Fruit fly (Drosophila melanogaster) whole organism, embryonic: ENCODE results near the gene Pgd.

ENCODE experiments used
- Ada2b ChIP-seq: fragments of 200-800 bp; sonication (Bioruptor generic); IDR thresholded peaks from 2 replicates; pipeline ENCODE4 v1.3.6; 2022; ENCODE audit warnings: missing biosample characterization, missing genetic modification characterization
- CG10543 ChIP-seq: fragments of 200-800 bp; sonication (Bioruptor generic); optimal IDR thresholded peaks from 3 replicates; lab custom pipeline; 2017; ENCODE audit warnings: missing biosample characterization, mild to moderate bottlenecking, missing genetic modification characterization, moderate library complexity
- CG11093 ChIP-seq: fragments of 200-800 bp; sonication (Bioruptor generic); IDR thresholded peaks from 3 replicates; pipeline ENCODE4 v1.3.6; 2022; ENCODE audit warnings: missing biosample characterization, missing genetic modification characterization
- CG13424 ChIP-seq: fragments of 200-800 bp; sonication (Bioruptor generic); optimal IDR thresholded peaks from 2 replicates; lab custom pipeline; 2019; ENCODE audit warnings: missing biosample characterization, mild to moderate bottlenecking, missing genetic modification characterization, moderate library complexity
- CG14014 ChIP-seq: fragments of 200-800 bp; sonication (Bioruptor generic); IDR thresholded peaks from 2 replicates; pipeline ENCODE4 v1.3.6; 2022; ENCODE audit warnings: missing biosample characterization, missing genetic modification characterization
- CG14441 ChIP-seq: fragments of 200-800 bp; sonication (Bioruptor generic); IDR thresholded peaks from 2 replicates; pipeline ENCODE4 v1.3.6; 2022; ENCODE audit warnings: missing biosample characterization, missing genetic modification characterization
- CG14667 ChIP-seq: fragments of 200-800 bp; sonication (Bioruptor generic); IDR thresholded peaks from 2 replicates; pipeline ENCODE4 v1.3.6; 2022; ENCODE audit warnings: missing biosample characterization, missing genetic modification characterization
- CG15073 ChIP-seq: fragments of 200-800 bp; sonication (Bioruptor generic); optimal IDR thresholded peaks from 2 replicates; lab custom pipeline; 2016; ENCODE audit warnings: missing biosample characterization, missing genetic modification characterization
- CG1529 ChIP-seq: fragments of 200-800 bp; sonication (Bioruptor generic); optimal IDR thresholded peaks from 3 replicates; lab custom pipeline; 2018; ENCODE audit warnings: missing biosample characterization, missing genetic modification characterization
- CG16779 ChIP-seq: fragments of 200-800 bp; sonication (Bioruptor generic); IDR thresholded peaks from 2 replicates; pipeline ENCODE4 v1.3.6; 2022; ENCODE audit warnings: missing biosample characterization, missing genetic modification characterization
- CG31365 ChIP-seq: fragments of 200-800 bp; sonication (Bioruptor generic); optimal IDR thresholded peaks from 2 replicates; lab custom pipeline; 2018; ENCODE audit warnings: missing biosample characterization, mild to moderate bottlenecking, missing genetic modification characterization
- CG4424 ChIP-seq: fragments of 200-800 bp; sonication (Bioruptor generic); optimal IDR thresholded peaks from 3 replicates; lab custom pipeline; 2016; ENCODE audit warnings: missing biosample characterization, missing genetic modification characterization
- CG4854 ChIP-seq: fragments of 200-800 bp; sonication (Bioruptor generic); optimal IDR thresholded peaks from 2 replicates; lab custom pipeline; 2016; ENCODE audit warnings: missing biosample characterization, missing genetic modification characterization, inconsistent platforms
- CG6654 ChIP-seq: fragments of 200-800 bp; sonication (Bioruptor generic); optimal IDR thresholded peaks from 2 replicates; lab custom pipeline; 2017; ENCODE audit warnings: missing biosample characterization, mild to moderate bottlenecking, missing genetic modification characterization
- CG6689 ChIP-seq: fragments of 200-800 bp; sonication (Bioruptor generic); IDR thresholded peaks from 2 replicates; pipeline ENCODE4 v1.3.6; 2022; ENCODE audit warnings: missing biosample characterization, missing genetic modification characterization
- CG7987 ChIP-seq: fragments of 200-800 bp; sonication (Bioruptor generic); optimal IDR thresholded peaks from 2 replicates; lab custom pipeline; 2018; ENCODE audit warnings: missing biosample characterization, mild to moderate bottlenecking, missing genetic modification characterization, moderate library complexity
- CG9609 ChIP-seq: fragments of 200-800 bp; sonication (Bioruptor generic); optimal IDR thresholded peaks from 3 replicates; lab custom pipeline; 2016; ENCODE audit warnings: missing biosample characterization, missing genetic modification characterization
- CG9727 ChIP-seq: fragments of 200-800 bp; sonication (Bioruptor generic); optimal IDR thresholded peaks from 3 replicates; lab custom pipeline; 2017; ENCODE audit warnings: missing biosample characterization, mild to moderate bottlenecking, missing genetic modification characterization
- CrebB ChIP-seq: fragments of 200-800 bp; sonication (Bioruptor generic); optimal IDR thresholded peaks from 3 replicates; lab custom pipeline; 2018; ENCODE audit warnings: missing biosample characterization, mild to moderate bottlenecking, missing genetic modification characterization
- ERR ChIP-seq: fragments of 200-800 bp; sonication (Bioruptor generic); optimal IDR thresholded peaks from 2 replicates; lab custom pipeline; 2016; ENCODE audit warnings: missing biosample characterization, missing genetic modification characterization
- HLH3B ChIP-seq: fragments of 200-800 bp; sonication (Bioruptor generic); IDR thresholded peaks from 2 replicates; pipeline ENCODE4 v1.3.6; 2022; ENCODE audit warnings: missing biosample characterization, missing genetic modification characterization
- Hsf ChIP-seq: fragments of 200-800 bp; sonication (Bioruptor generic); optimal IDR thresholded peaks from 3 replicates; lab custom pipeline; 2016; ENCODE audit warnings: missing biosample characterization, missing genetic modification characterization
- Jarid2 ChIP-seq: fragments of 200-800 bp; sonication (Bioruptor generic); optimal IDR thresholded peaks from 3 replicates; lab custom pipeline; 2017; ENCODE audit warnings: mild to moderate bottlenecking, missing biosample characterization, missing genetic modification reagents, missing genetic modification characterization
- Lpt ChIP-seq: fragments of >200 bp; optimal IDR thresholded peaks from 2 replicates; lab custom pipeline; 2018; ENCODE audit warnings: missing biosample characterization, missing genetic modification characterization
- Med ChIP-seq: fragments of 200-800 bp; sonication (Bioruptor generic); peaks from one replicate; lab custom pipeline; 2016; ENCODE audit warnings: missing biosample characterization, missing genetic modification characterization, mild to moderate bottlenecking, inconsistent platforms, moderate library complexity
- NfI ChIP-seq: fragments of 200-800 bp; sonication (Bioruptor generic); optimal IDR thresholded peaks from 3 replicates; lab custom pipeline; 2018; ENCODE audit warnings: missing biosample characterization, mild to moderate bottlenecking, missing genetic modification characterization, moderate library complexity
- Ptx1 ChIP-seq: fragments of 200-800 bp; sonication (Bioruptor generic); IDR thresholded peaks from 2 replicates; pipeline ENCODE4 v1.3.6; 2022; ENCODE audit warnings: missing biosample characterization, missing genetic modification characterization
- Rfx ChIP-seq: fragments of 200-800 bp; sonication (Bioruptor generic); IDR thresholded peaks from 2 replicates; pipeline ENCODE4 v1.3.6; 2022; ENCODE audit warnings: missing biosample characterization, missing genetic modification characterization
- Stat92E ChIP-seq, 3 experiments: fragments of >200 bp in 2 of 3; fragments of 200-800 bp in 1 of 3; sonication (Bioruptor generic) in 1 of 3; optimal IDR thresholded peaks; 2 replicates each; lab custom pipeline; 2017 to 2019; ENCODE audit warnings: missing biosample characterization in 3 of 3, missing genetic modification characterization in 3 of 3, mild to moderate bottlenecking in 1 of 3, moderate library complexity in 1 of 3
- Xbp1 ChIP-seq: fragments of 200-800 bp; sonication (Bioruptor generic); optimal IDR thresholded peaks from 3 replicates; lab custom pipeline; 2016; ENCODE audit warnings: missing biosample characterization, mild to moderate bottlenecking, missing genetic modification characterization
- bab2 ChIP-seq: fragments of 200-800 bp; sonication (Bioruptor generic); optimal IDR thresholded peaks from 2 replicates; lab custom pipeline; 2016; ENCODE audit warnings: missing biosample characterization, missing genetic modification characterization
- bowl ChIP-seq: fragments of 200-800 bp; sonication (Bioruptor generic); IDR thresholded peaks from 2 replicates; pipeline ENCODE4 v1.3.6; 2022; ENCODE audit warnings: missing biosample characterization, missing genetic modification characterization
- cato ChIP-seq: fragments of 200-800 bp; sonication (Bioruptor generic); optimal IDR thresholded peaks from 2 replicates; lab custom pipeline; 2016; ENCODE audit warnings: missing biosample characterization, missing genetic modification characterization, borderline replicate concordance
- croc ChIP-seq: fragments of 200-800 bp; sonication (Bioruptor generic); conservative IDR thresholded peaks from 3 replicates; pipeline ENCODE4 v1.3.6; 2022; ENCODE audit warnings: missing biosample characterization, missing genetic modification characterization
- en ChIP-seq: fragments of 200-800 bp; sonication (Bioruptor generic); optimal IDR thresholded peaks from 2 replicates; lab custom pipeline; 2016; ENCODE audit warnings: missing biosample characterization, missing genetic modification characterization
- gem ChIP-seq: fragments of 200-800 bp; sonication (Bioruptor generic); optimal IDR thresholded peaks from 2 replicates; lab custom pipeline; 2019; ENCODE audit warnings: missing biosample characterization, mild to moderate bottlenecking, missing genetic modification characterization, moderate library complexity
- grn ChIP-seq: fragments of 200-800 bp; sonication (Bioruptor generic); optimal IDR thresholded peaks from 3 replicates; lab custom pipeline; 2017; ENCODE audit warnings: missing biosample characterization, missing genetic modification characterization
- hkb ChIP-seq, 2 experiments: fragments of 200-800 bp in 1 of 2; fragments of >200 bp in 1 of 2; sonication (Bioruptor generic) in 1 of 2; IDR thresholded peaks in 1 of 2; optimal IDR thresholded peaks in 1 of 2; 2 replicates each; pipeline versions ENCODE4 v1.3.6 to Lab custom; 2017 to 2022; ENCODE audit warnings: missing biosample characterization in 1 of 2, missing genetic modification characterization in 1 of 2
- lov ChIP-seq, 2 experiments: fragments of 200-800 bp in 1 of 2; fragments of >200 bp in 1 of 2; sonication (Bioruptor generic) in 1 of 2; IDR thresholded peaks in 1 of 2; optimal IDR thresholded peaks in 1 of 2; 2 replicates in 1 of 2; 3 replicates in 1 of 2; pipeline versions ENCODE4 v1.3.6 to Lab custom; 2017 to 2022; ENCODE audit warnings: missing biosample characterization in 1 of 2, missing genetic modification characterization in 1 of 2
- pb ChIP-seq: fragments of 200-800 bp; sonication (Bioruptor generic); optimal IDR thresholded peaks from 3 replicates; lab custom pipeline; 2016; ENCODE audit warnings: missing biosample characterization, missing genetic modification characterization
- pho ChIP-seq: fragments of 200-800 bp; sonication (Bioruptor generic); optimal IDR thresholded peaks from 2 replicates; lab custom pipeline; 2016; ENCODE audit warnings: missing biosample characterization, missing genetic modification characterization
- pros ChIP-seq: fragments of 200-800 bp; sonication (Bioruptor generic); optimal IDR thresholded peaks from 3 replicates; lab custom pipeline; 2019; ENCODE audit warnings: missing biosample characterization, mild to moderate bottlenecking, missing genetic modification characterization, moderate library complexity
- salm ChIP-seq: fragments of 200-800 bp; sonication (Bioruptor generic); optimal IDR thresholded peaks from 2 replicates; lab custom pipeline; 2018; ENCODE audit warnings: missing biosample characterization, mild to moderate bottlenecking, missing genetic modification characterization
- schlank ChIP-seq: fragments of 200-800 bp; sonication (Bioruptor generic); optimal IDR thresholded peaks from 2 replicates; lab custom pipeline; 2018; ENCODE audit warnings: missing biosample characterization, mild to moderate bottlenecking, missing genetic modification characterization
- sug ChIP-seq: fragments of 200-800 bp; optimal IDR thresholded peaks from 2 replicates; lab custom pipeline; 2019; ENCODE audit warnings: missing biosample characterization, mild to moderate bottlenecking, missing genetic modification characterization, moderate library complexity
- tgo ChIP-seq: fragments of 200-800 bp; sonication (Bioruptor generic); IDR thresholded peaks from 3 replicates; pipeline ENCODE4 v1.3.6; 2022; ENCODE audit warnings: missing biosample characterization, missing genetic modification characterization
- tin ChIP-seq: fragments of 200-800 bp; sonication (Bioruptor generic); optimal IDR thresholded peaks from 3 replicates; lab custom pipeline; 2016; ENCODE audit warnings: missing biosample characterization, missing genetic modification characterization
- zf30C ChIP-seq: fragments of 200-800 bp; sonication (Bioruptor generic); optimal IDR thresholded peaks from 3 replicates; lab custom pipeline; 2018; ENCODE audit warnings: missing biosample characterization, mild to moderate bottlenecking, missing genetic modification characterization

The Pgd gene

DNA sequence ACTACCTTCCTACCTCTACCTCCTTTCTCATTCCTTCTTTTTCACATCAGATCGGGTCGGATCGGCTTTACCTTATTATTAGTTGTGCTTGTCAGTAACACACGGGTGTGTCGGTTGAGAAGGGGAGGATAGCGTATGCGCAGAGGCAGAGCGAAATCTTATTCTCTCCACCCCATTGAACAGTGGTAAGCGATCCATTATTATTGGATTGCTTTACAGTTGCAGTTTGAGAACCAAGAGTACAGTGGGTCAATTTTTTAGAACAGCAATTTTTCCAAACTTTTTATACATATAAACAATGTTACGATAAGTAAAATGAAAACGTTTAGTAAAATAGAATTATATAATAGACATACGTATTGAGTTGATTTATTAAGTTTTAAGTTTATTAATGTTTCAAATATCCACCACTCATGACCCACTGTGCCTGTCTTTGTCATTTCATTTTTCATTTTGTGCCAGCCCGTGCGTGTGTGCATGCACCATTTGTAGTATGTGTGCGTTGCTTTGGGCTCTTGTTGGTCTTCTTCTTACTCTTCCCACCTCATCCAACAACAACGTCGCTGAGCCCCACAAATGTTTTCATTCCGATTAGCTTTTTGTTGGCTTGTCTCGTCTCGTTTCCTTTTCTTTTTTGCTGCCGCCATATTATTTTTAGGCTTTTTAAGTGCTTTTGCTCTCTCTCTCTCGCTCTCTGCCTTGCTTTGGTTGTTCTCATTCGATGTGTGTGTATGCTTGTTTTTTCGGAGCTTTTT, 7.2 kb upstream of the Pgd start (continued):
- TF ChIP-seq CG14441: peak; percentile 98
- no peak for TF ChIP-seq lov (optimal IDR thresholded peaks at IDR 0.05; lab: Kevin White, UChicago)
- peak; percentile 96 for TF ChIP-seq lov (GFP tag; IDR thresholded peaks at IDR 0.05; lab: Robert Waterston, UW)
- peak; percentile 93 for TF ChIP-seq CG31365
- peak; percentile 99 for TF ChIP-seq CG11093 (GFP tag; lab: Robert Waterston, UW)
- TF ChIP-seq Xbp1 (GFP tag; lab: Kevin White, UChicago): peak; percentile 98
- TF ChIP-seq sug (tag; lab: Kevin White, UChicago): peak; percentile 98
- peak; percentile 89 for TF ChIP-seq CG15073
- TF ChIP-seq Lpt (GFP tag; lab: Kevin White, UChicago): no peak
- peak; percentile 99 for TF ChIP-seq HLH3B (GFP tag; lab: Robert Waterston, UW)
- peak; percentile 98 for TF ChIP-seq schlank (tag; lab: Kevin White, UChicago)
- peak; percentile 99 for TF ChIP-seq CrebB (tag; lab: Kevin White, UChicago)
- peak; percentile 95 for TF ChIP-seq CG16779
- peak; percentile 98 for TF ChIP-seq tin
- peak; percentile 99 for TF ChIP-seq Rfx
- TF ChIP-seq CG13424 (tag; lab: Kevin White, UChicago): peak; percentile 100
- peak; percentile 79 for TF ChIP-seq bab2 (GFP tag; lab: Kevin White, UChicago)
- peak; percentile 99 for TF ChIP-seq salm (tag; lab: Kevin White, UChicago)
- TF ChIP-seq CG9609 (GFP tag; lab: Kevin White, UChicago): peak; percentile 91
- peak; percentile 91 for TF ChIP-seq en (GFP tag; lab: Kevin White, UChicago)
- TF ChIP-seq Ptx1 (GFP tag; lab: Robert Waterston, UW): peak; percentile 99
- peak; percentile 95 for TF ChIP-seq CG6654
- peak; percentile 14 for TF ChIP-seq hkb (optimal IDR thresholded peaks at IDR 0.05; lab: Kevin White, UChicago)
- peak; percentile 99 for TF ChIP-seq hkb (GFP tag; IDR thresholded peaks at IDR 0.05; lab: Robert Waterston, UW)
- TF ChIP-seq pros (GFP tag; lab: Kevin White, UChicago): peak; percentile 99
- TF ChIP-seq pho (GFP tag; lab: Kevin White, UChicago): peak; percentile 96
- TF ChIP-seq CG9727 (GFP tag; lab: Kevin White, UChicago): peak; percentile 98
- peak; percentile 99 for TF ChIP-seq CG6689
- peak; percentile 96 for TF ChIP-seq bowl (GFP tag; lab: Robert Waterston, UW)
- TF ChIP-seq CG14014 (GFP tag; lab: Robert Waterston, UW): peak; percentile 99
- TF ChIP-seq Hsf (GFP tag; lab: Kevin White, UChicago): peak; percentile 98
- TF ChIP-seq gem (tag; lab: Kevin White, UChicago): peak; percentile 100
- peak; percentile 99 for TF ChIP-seq croc
- peak; percentile 99 for TF ChIP-seq CG1529 (GFP tag; lab: Kevin White, UChicago)
- peak; percentile 95 for TF ChIP-seq CG7987 (GFP tag; lab: Kevin White, UChicago)
- peak; percentile 97 for TF ChIP-seq cato (GFP tag; lab: Kevin White, UChicago)
- peak; percentile 91 for TF ChIP-seq Jarid2 (GFP tag; lab: Kevin White, UChicago)
- TF ChIP-seq Stat92E (GFP tag; optimal IDR thresholded peaks at IDR 0.05; lab: Kevin White, UChicago): peak in 1 of 3 experiments; percentile 98
- TF ChIP-seq pb (GFP tag; lab: Kevin White, UChicago): peak; percentile 80
- peak; percentile 98 for TF ChIP-seq Med (GFP tag; lab: Kevin White, UChicago)
- TF ChIP-seq grn (GFP tag; lab: Kevin White, UChicago): peak; percentile 84
- peak; percentile 99 for TF ChIP-seq CG4424 (GFP tag; lab: Kevin White, UChicago)
- peak; percentile 94 for TF ChIP-seq ERR (GFP tag; lab: Kevin White, UChicago)
- TF ChIP-seq CG10543 (GFP tag; lab: Kevin White, UChicago): peak; percentile 100
- TF ChIP-seq NfI (GFP tag; lab: Kevin White, UChicago): peak; percentile 99
- TF ChIP-seq Ada2b (GFP tag; lab: Robert Waterston, UW): peak; percentile 99
- TF ChIP-seq CG14667: peak; percentile 98
- TF ChIP-seq tgo (GFP tag; lab: Robert Waterston, UW): peak; percentile 99
- peak; percentile 96 for TF ChIP-seq CG4854 (GFP tag; lab: Kevin White, UChicago)
- TF ChIP-seq zf30C (GFP tag; lab: Kevin White, UChicago): peak; percentile 48
